Worm (Caenorhabditis elegans) whole organism, L4/young adult: ENCODE results near the gene C10B5.1.

Experiments used
- W03F9.2 ChIP-seq: fragments of 150-350 bp; optimal IDR thresholded peaks from 2 replicates; lab custom pipeline; 2014; ENCODE audit warnings: missing biosample characterization, missing genetic modification characterization
- him-1 ChIP-seq: sonication (generic microtip); optimal IDR thresholded peaks from 2 replicates; lab custom pipeline; 2016; ENCODE audit warnings: missing genotype, missing genetic modification reagents, missing genetic modification characterization, missing compliant biosample characterization

ce11 chrV:8569172-8569571, 11.9 kb upstream of the C10B5.1 start:
- no peak for TF ChIP-seq W03F9.2 (tag; lab: Kevin White, UChicago)
- no peak for TF ChIP-seq him-1 (tag; lab: Kevin White, UChicago)
